Worm (Caenorhabditis elegans): ENCODE results near the gene soap-1.

ce11 chrV:7197036-7197435 lies 17.7 kb downstream of the soap-1 start:
- TF ChIP-seq ama-1 (optimal IDR thresholded peaks at IDR 0.05) (no peak), ama-1 (GFP tag; optimal IDR thresholded peaks at IDR 0.05) (no peak), chd-7 (tag; optimal IDR thresholded peaks at IDR 0.05) (no peak), pha-4 (tag; optimal IDR thresholded peaks at IDR 0.05) (no peak), fkh-3 (tag; optimal IDR thresholded peaks at IDR 0.05) (no peak), F23B12.7 (tag; optimal IDR thresholded peaks at IDR 0.05; ENCODE audit: insufficient read depth) (no peak), ztf-28 (GFP tag; IDR thresholded peaks at IDR 0.05) (no peak), lin-35 (GFP tag; optimal IDR thresholded peaks at IDR 0.05) (no peak), F33H1.4 (GFP tag; IDR thresholded peaks at IDR 0.05) (no peak), lsl-1 (GFP tag; optimal IDR thresholded peaks at IDR 0.05) (no peak), lin-26 (GFP tag; IDR thresholded peaks at IDR 0.05) (peak; percentile 49; the same call in 1 of the 2 replicates)
